Fruit fly (Drosophila melanogaster): ENCODE results near the gene CG2202.

The CG2202 gene

dm6 chrX:10805651-10806191, 42.8 kb upstream of the CG2202 start (continued):
- TF ChIP-seq gt (GFP tag; IDR thresholded peaks at IDR 0.05) (no peak), CG9609 (GFP tag; optimal IDR thresholded peaks at IDR 0.05) (no peak), NC2α (GFP tag; optimal IDR thresholded peaks at IDR 0.05) (no peak)

dm6 chrX:10806718-10807412, 41.7 kb upstream of the CG2202 start:
- TF ChIP-seq HHEX (GFP tag; optimal IDR thresholded peaks at IDR 0.05) (no peak), tup (GFP tag; optimal IDR thresholded peaks at IDR 0.05) (no peak), HLH3B (GFP tag; IDR thresholded peaks at IDR 0.05) (no peak), CG3995 (GFP tag; optimal IDR thresholded peaks at IDR 0.05) (no peak), CG32772 (GFP tag; IDR thresholded peaks at IDR 0.05) (no peak), D (optimal IDR thresholded peaks at IDR 0.05) (no peak), D (GFP tag; optimal IDR thresholded peaks at IDR 0.05) (no peak), CG6254 (GFP tag; optimal IDR thresholded peaks at IDR 0.05) (no peak), zf30C (GFP tag; optimal IDR thresholded peaks at IDR 0.05) (no peak), seq (GFP tag; IDR thresholded peaks at IDR 0.05) (no peak), CG15696 (tag; optimal IDR thresholded peaks at IDR 0.05) (no peak), CG8290 (GFP tag; optimal IDR thresholded peaks at IDR 0.05) (no peak), CG8290 (tag; optimal IDR thresholded peaks at IDR 0.05) (peak in 1 of 2 experiments; percentile 26), CG13424 (tag; optimal IDR thresholded peaks at IDR 0.05) (peak; percentile 16), bowl (GFP tag; IDR thresholded peaks at IDR 0.05) (no peak), Hr78 (GFP tag; optimal IDR thresholded peaks at IDR 0.05) (no peak), phol (tag; optimal IDR thresholded peaks at IDR 0.05) (peak; percentile 6), CG7372 (GFP tag; IDR thresholded peaks at IDR 0.05) (no peak), sr (GFP tag; IDR thresholded peaks at IDR 0.05) (no peak), Scr (GFP tag; IDR thresholded peaks at IDR 0.05; ENCODE audit: partially characterized antibody) (0 out of 2 replicates have a peak, but pooled peaks have one; percentile 10), CG12744 (GFP tag; optimal IDR thresholded peaks at IDR 0.05) (no peak), CG4617 (GFP tag; optimal IDR thresholded peaks at IDR 0.05; ENCODE audit: borderline replicate concordance) (no peak), zen2 (GFP tag; IDR thresholded peaks at IDR 0.05; ENCODE audit: partially characterized antibody) (no peak), tll (GFP tag; optimal IDR thresholded peaks at IDR 0.05) (no peak), caup (GFP tag; optimal IDR thresholded peaks at IDR 0.05; ENCODE audit: severe bottlenecking) (no peak), CG4360 (GFP tag; IDR thresholded peaks at IDR 0.05) (0 out of 2 replicates have a peak, but pooled peaks have one; percentile 53), Awh (GFP tag; IDR thresholded peaks at IDR 0.05) (no peak), bsh (GFP tag; optimal IDR thresholded peaks at IDR 0.05) (no peak), CG14860 (GFP tag; IDR thresholded peaks at IDR 0.05; ENCODE audit: partially characterized antibody) (no peak), Fer3 (tag; optimal IDR thresholded peaks at IDR 0.05) (no peak), E2f2 (GFP tag; IDR thresholded peaks at IDR 0.05) (0 out of 2 replicates have a peak, but pooled peaks have one; percentile 15), unpg (GFP tag; optimal IDR thresholded peaks at IDR 0.05) (no peak), pb (GFP tag; optimal IDR thresholded peaks at IDR 0.05) (no peak), bab2 (GFP tag; optimal IDR thresholded peaks at IDR 0.05) (no peak), Hr3 (GFP tag; optimal IDR thresholded peaks at IDR 0.05) (no peak), tin (GFP tag; optimal IDR thresholded peaks at IDR 0.05) (no peak), gro (GFP tag; optimal IDR thresholded peaks at IDR 0.05) (no peak), Blimp-1 (GFP tag; optimal IDR thresholded peaks at IDR 0.05) (no peak), CG10321 (GFP tag; IDR thresholded peaks at IDR 0.05) (no peak; the same call in 1 of the 2 replicates), CG7271 (tag; optimal IDR thresholded peaks at IDR 0.05) (no peak), Gsc (GFP tag; IDR thresholded peaks at IDR 0.05) (no peak), D19B (GFP tag; optimal IDR thresholded peaks at IDR 0.05) (no peak), hb (GFP tag; IDR thresholded peaks at IDR 0.05; ENCODE audit: partially characterized antibody) (no peak), CG1024 (GFP tag; IDR thresholded peaks at IDR 0.05) (no peak)
